Fruit fly (Drosophila melanogaster) whole organism, pupa: ENCODE data around the gene CG46439.

Experiments
- CG13204 ChIP-seq: fragments of 200-800 bp; sonication (Bioruptor generic); optimal IDR thresholded peaks from 2 replicates; lab custom pipeline; 2018; ENCODE audit warnings: missing biosample characterization, mild to moderate bottlenecking, missing genetic modification characterization, moderate library complexity
- CG32121 ChIP-seq: fragments of 200-800 bp; sonication (Bioruptor generic); IDR thresholded peaks from 2 replicates; pipeline ENCODE4 v1.3.6; 2022; ENCODE audit warnings: missing biosample characterization, missing genetic modification characterization
- Pif1A ChIP-seq: fragments of 200-800 bp; sonication (Bioruptor generic); optimal IDR thresholded peaks from 3 replicates; lab custom pipeline; 2016; ENCODE audit warnings: missing biosample characterization, missing genetic modification characterization
- Pif1B ChIP-seq: fragments of 200-800 bp; sonication (Bioruptor generic); optimal IDR thresholded peaks from 3 replicates; lab custom pipeline; 2016; ENCODE audit warnings: missing biosample characterization, missing genetic modification characterization

DNA sequence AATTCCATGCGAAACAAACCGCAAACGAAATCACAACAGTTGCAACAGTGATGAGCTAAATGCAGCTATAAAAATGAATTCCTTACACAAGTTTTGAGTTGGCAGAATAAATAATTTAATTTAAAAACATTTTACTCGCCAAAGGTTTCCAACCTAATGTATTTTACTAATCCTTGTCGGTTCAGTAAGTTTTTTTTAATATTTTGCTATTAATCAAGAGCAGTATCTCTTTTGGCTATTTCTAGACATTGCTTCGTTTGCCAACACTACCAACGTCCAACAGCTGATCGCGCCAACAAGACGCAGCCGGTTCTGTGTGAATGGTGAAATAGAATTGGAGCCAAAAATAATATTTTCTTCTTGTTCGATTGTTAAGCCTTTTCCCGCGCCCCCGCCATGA is 31.4 kb downstream of the CG46439 start, which contains the start of the genes CG32075, CG45101 and SuUR:
- TF ChIP-seq CG32121 (peak; percentile 86), CG13204 (GFP tag; lab: Kevin White, UChicago) (no peak), Pif1B (GFP tag; lab: Kevin White, UChicago) (peak; percentile 71), Pif1A (peak; percentile 78)
